Fruit fly (Drosophila melanogaster) whole organism, embryonic: ENCODE data around the gene CG12448.

Source experiments
- ATbp ChIP-seq: fragments of 200-800 bp; sonication (Bioruptor generic); optimal IDR thresholded peaks from 2 replicates; lab custom pipeline; 2017; ENCODE audit warnings: missing biosample characterization, mild to moderate bottlenecking, missing genetic modification characterization, missing genetic modification reagents
- Abd-B ChIP-seq: fragments of 200-800 bp; sonication (Bioruptor generic); optimal IDR thresholded peaks from 2 replicates; lab custom pipeline; 2018; ENCODE audit warnings: missing biosample characterization, mild to moderate bottlenecking, missing genetic modification characterization, moderate library complexity
- B-H2 ChIP-seq: fragments of 200-800 bp; sonication (Bioruptor generic); optimal IDR thresholded peaks from 2 replicates; lab custom pipeline; 2018; ENCODE audit warnings: missing biosample characterization, mild to moderate bottlenecking, missing genetic modification characterization
- Blimp-1 ChIP-seq: fragments of 200-800 bp; sonication (Bioruptor generic); optimal IDR thresholded peaks from 3 replicates; lab custom pipeline; 2018; ENCODE audit warnings: missing biosample characterization, missing genetic modification characterization, mild to moderate bottlenecking, moderate library complexity, missing genetic modification reagents
- Bteb2 ChIP-seq: fragments of 200-800 bp; sonication (Bioruptor generic); optimal IDR thresholded peaks from 2 replicates; lab custom pipeline; 2016; ENCODE audit warnings: missing biosample characterization, missing genetic modification characterization
- C15 ChIP-seq: fragments of 200-800 bp; sonication (Bioruptor generic); IDR thresholded peaks from 3 replicates; pipeline ENCODE4 v1.3.6; 2022; ENCODE audit warnings: missing biosample characterization, missing genetic modification characterization
- CG10209 ChIP-seq: fragments of 200-800 bp; sonication (Bioruptor generic); optimal IDR thresholded peaks from 3 replicates; lab custom pipeline; 2017; ENCODE audit warnings: missing biosample characterization, mild to moderate bottlenecking, missing genetic modification characterization, missing genetic modification reagents
- CG10366 ChIP-seq: fragments of 200-800 bp; sonication (Bioruptor generic); IDR thresholded peaks from 2 replicates; pipeline ENCODE4 v1.3.6; 2022; ENCODE audit warnings: missing biosample characterization, missing genetic modification characterization
- CG11456 ChIP-seq: fragments of 200-800 bp; sonication (Bioruptor generic); IDR thresholded peaks from 3 replicates; pipeline ENCODE4 v1.3.6; 2022; ENCODE audit warnings: missing biosample characterization, missing genetic modification characterization
- CG1233 ChIP-seq: fragments of 200-800 bp; sonication (Bioruptor generic); optimal IDR thresholded peaks from 4 replicates; lab custom pipeline; 2018; ENCODE audit warnings: missing biosample characterization, mild to moderate bottlenecking, missing genetic modification characterization
- CG13287 ChIP-seq: fragments of 200-800 bp; sonication (Bioruptor generic); IDR thresholded peaks from 2 replicates; pipeline ENCODE4 v1.3.6; 2022; ENCODE audit warnings: missing biosample characterization, missing genetic modification characterization; ENCODE audit not compliant: partially characterized antibody
- CG17361 ChIP-seq: fragments of 200-800 bp; sonication (Bioruptor generic); IDR thresholded peaks from 3 replicates; pipeline ENCODE4 v1.3.6; 2022; ENCODE audit warnings: missing biosample characterization, missing genetic modification characterization
- CG17385 ChIP-seq: fragments of 200-800 bp; sonication (Bioruptor generic); optimal IDR thresholded peaks from 3 replicates; lab custom pipeline; 2018; ENCODE audit warnings: missing biosample characterization, mild to moderate bottlenecking, missing genetic modification characterization
- CG18476 ChIP-seq: fragments of 200-800 bp; sonication (Bioruptor generic); optimal IDR thresholded peaks from 2 replicates; lab custom pipeline; 2016; ENCODE audit warnings: missing biosample characterization, mild to moderate bottlenecking, missing genetic modification characterization
- CG18619 ChIP-seq: fragments of 200-800 bp; sonication (Bioruptor generic); optimal IDR thresholded peaks from 3 replicates; lab custom pipeline; 2017; ENCODE audit warnings: missing biosample characterization, mild to moderate bottlenecking, missing genetic modification characterization
- CG2199 ChIP-seq: fragments of 200-800 bp; sonication (Bioruptor generic); IDR thresholded peaks from 3 replicates; pipeline ENCODE4 v1.3.6; 2022; ENCODE audit warnings: missing biosample characterization, missing genetic modification characterization
- CG3065 ChIP-seq: fragments of 200-800 bp; sonication (Bioruptor generic); optimal IDR thresholded peaks from 2 replicates; lab custom pipeline; 2016; ENCODE audit warnings: missing biosample characterization, missing genetic modification characterization
- CG31441 ChIP-seq: fragments of 200-800 bp; sonication (Bioruptor generic); IDR thresholded peaks from 2 replicates; pipeline ENCODE4 v1.3.6; 2022; ENCODE audit warnings: missing biosample characterization, missing genetic modification characterization
- CG3163 ChIP-seq: fragments of 200-800 bp; sonication (Bioruptor generic); optimal IDR thresholded peaks from 3 replicates; lab custom pipeline; 2016; ENCODE audit warnings: missing biosample characterization, missing genetic modification characterization
- CG33213 ChIP-seq: fragments of 200-800 bp; sonication (Bioruptor generic); optimal IDR thresholded peaks from 3 replicates; lab custom pipeline; 2016; ENCODE audit warnings: missing biosample characterization, missing genetic modification characterization
- CG3407 ChIP-seq: fragments of 200-800 bp; sonication (Bioruptor generic); optimal IDR thresholded peaks from 2 replicates; lab custom pipeline; 2018; ENCODE audit warnings: missing biosample characterization, mild to moderate bottlenecking, missing genetic modification characterization
- CG6683 ChIP-seq: fragments of 200-800 bp; sonication (Bioruptor generic); optimal IDR thresholded peaks from 2 replicates; lab custom pipeline; 2017; ENCODE audit warnings: missing biosample characterization, mild to moderate bottlenecking, missing genetic modification characterization, missing genetic modification reagents
- CG7372 ChIP-seq: fragments of 200-800 bp; sonication (Bioruptor generic); IDR thresholded peaks from 2 replicates; pipeline ENCODE4 v1.3.6; 2022; ENCODE audit warnings: missing biosample characterization, missing genetic modification characterization
- CG8944 ChIP-seq: fragments of 200-800 bp; sonication (Bioruptor generic); optimal IDR thresholded peaks from 3 replicates; lab custom pipeline; 2016; ENCODE audit warnings: missing biosample characterization, missing genetic modification characterization
- CG9932 ChIP-seq: fragments of 200-800 bp; sonication (Bioruptor generic); IDR thresholded peaks from 2 replicates; pipeline ENCODE4 v1.3.6; 2022; ENCODE audit warnings: missing biosample characterization, missing genetic modification characterization
- Dp ChIP-seq: fragments of 200-800 bp; sonication (Bioruptor generic); optimal IDR thresholded peaks from 2 replicates; lab custom pipeline; 2018; ENCODE audit warnings: missing biosample characterization, mild to moderate bottlenecking, missing genetic modification characterization, moderate library complexity
- E2f1 ChIP-seq: fragments of 200-800 bp; sonication (Bioruptor generic); IDR thresholded peaks from 2 replicates; pipeline ENCODE4 v1.3.6; 2022; ENCODE audit warnings: missing biosample characterization, missing genetic modification characterization
- Fer3 ChIP-seq: fragments of 200-800 bp; sonication (Bioruptor generic); optimal IDR thresholded peaks from 2 replicates; lab custom pipeline; 2018; ENCODE audit warnings: missing biosample characterization, mild to moderate bottlenecking, missing genetic modification characterization, moderate library complexity
- GATAe ChIP-seq: fragments of 200-800 bp; sonication (Bioruptor generic); conservative IDR thresholded peaks from 2 replicates; pipeline ENCODE4 v1.3.6; 2022; ENCODE audit warnings: missing biosample characterization, missing genetic modification characterization
- Kr ChIP-seq: fragments of 200-800 bp; sonication (Bioruptor generic); optimal IDR thresholded peaks from 2 replicates; lab custom pipeline; 2017; ENCODE audit warnings: missing biosample characterization, mild to moderate bottlenecking, missing genetic modification characterization
- Lhr ChIP-seq: fragments of 200-800 bp; sonication (Bioruptor generic); optimal IDR thresholded peaks from 3 replicates; lab custom pipeline; 2017; ENCODE audit warnings: mild to moderate bottlenecking, missing biosample characterization, missing genetic modification reagents, missing genetic modification characterization
- NC2α ChIP-seq: fragments of 200-800 bp; sonication (Bioruptor generic); optimal IDR thresholded peaks from 2 replicates; lab custom pipeline; 2016; ENCODE audit warnings: missing biosample characterization, missing genetic modification characterization
- Optix ChIP-seq: fragments of 200-800 bp; sonication (Bioruptor generic); IDR thresholded peaks from 3 replicates; pipeline ENCODE4 v1.3.6; 2022; ENCODE audit warnings: missing biosample characterization, missing genetic modification characterization
- Ptx1 ChIP-seq: fragments of 200-800 bp; sonication (Bioruptor generic); IDR thresholded peaks from 2 replicates; pipeline ENCODE4 v1.3.6; 2022; ENCODE audit warnings: missing biosample characterization, missing genetic modification characterization
- Sin3A ChIP-seq: fragments of >200 bp; optimal IDR thresholded peaks from 2 replicates; lab custom pipeline; 2018
- Stat92E ChIP-seq, 3 experiments: fragments of >200 bp in 2 of 3; fragments of 200-800 bp in 1 of 3; sonication (Bioruptor generic) in 1 of 3; optimal IDR thresholded peaks; 2 replicates each; lab custom pipeline; 2017 to 2019; ENCODE audit warnings: missing biosample characterization in 3 of 3, missing genetic modification characterization in 3 of 3, mild to moderate bottlenecking in 1 of 3, moderate library complexity in 1 of 3
- Tbp ChIP-seq: fragments of >200 bp; optimal IDR thresholded peaks from 2 replicates; lab custom pipeline; 2018; ENCODE audit warnings: missing biosample characterization, missing genetic modification characterization
- ase ChIP-seq: fragments of 200-800 bp; sonication (Bioruptor generic); IDR thresholded peaks from 3 replicates; pipeline ENCODE4 v1.3.6; 2022; ENCODE audit warnings: missing biosample characterization, missing genetic modification characterization
- ato ChIP-seq: fragments of 200-800 bp; sonication (Bioruptor generic); IDR thresholded peaks from 2 replicates; pipeline ENCODE4 v1.3.6; 2022; ENCODE audit warnings: missing biosample characterization, missing genetic modification characterization; ENCODE audit not compliant: partially characterized antibody
- cas ChIP-seq: fragments of 200-800 bp; sonication (Bioruptor generic); IDR thresholded peaks from 2 replicates; pipeline ENCODE4 v1.3.6; 2022; ENCODE audit warnings: missing biosample characterization, missing genetic modification characterization
- dmrt11E ChIP-seq: fragments of 200-800 bp; sonication (Bioruptor generic); optimal IDR thresholded peaks from 3 replicates; lab custom pipeline; 2018; ENCODE audit warnings: missing biosample characterization, mild to moderate bottlenecking, missing genetic modification characterization, moderate library complexity
- grau ChIP-seq: fragments of 200-800 bp; optimal IDR thresholded peaks from 3 replicates; lab custom pipeline; 2019; ENCODE audit warnings: missing biosample characterization, mild to moderate bottlenecking, missing genetic modification characterization, moderate library complexity
- lbe ChIP-seq: fragments of 200-800 bp; sonication (Bioruptor generic); optimal IDR thresholded peaks from 2 replicates; lab custom pipeline; 2016; ENCODE audit warnings: missing biosample characterization, mild to moderate bottlenecking, missing genetic modification characterization
- lilli ChIP-seq: fragments of 200-800 bp; sonication (Bioruptor generic); optimal IDR thresholded peaks from 3 replicates; lab custom pipeline; 2016; ENCODE audit warnings: missing biosample characterization, missing genetic modification characterization
- mld ChIP-seq: fragments of 200-800 bp; sonication (Bioruptor generic); IDR thresholded peaks from 3 replicates; pipeline ENCODE4 v1.3.6; 2022; ENCODE audit warnings: missing biosample characterization, missing genetic modification characterization; ENCODE audit not compliant: partially characterized antibody
- nau ChIP-seq: fragments of 200-800 bp; sonication (Bioruptor generic); optimal IDR thresholded peaks from 3 replicates; lab custom pipeline; 2017; ENCODE audit warnings: missing biosample characterization, mild to moderate bottlenecking, missing genetic modification characterization, missing genetic modification reagents
- org-1 ChIP-seq: fragments of 200-800 bp; sonication (Bioruptor generic); optimal IDR thresholded peaks from 2 replicates; lab custom pipeline; 2017; ENCODE audit warnings: missing biosample characterization, missing genetic modification characterization
- otp ChIP-seq: fragments of 200-800 bp; sonication (Bioruptor generic); IDR thresholded peaks from 3 replicates; pipeline ENCODE4, ENCODE4 v1.3.6; 2022; ENCODE audit warnings: missing biosample characterization, missing genetic modification characterization
- sob ChIP-seq: fragments of 200-800 bp; sonication (Bioruptor generic); IDR thresholded peaks from 2 replicates; pipeline ENCODE4 v1.3.6; 2022; ENCODE audit warnings: missing biosample characterization, missing genetic modification characterization
- ttk ChIP-seq: fragments of 200-800 bp; sonication (Bioruptor generic); IDR thresholded peaks from 2 replicates; pipeline ENCODE4 v2.1.2; 2022; ENCODE audit warnings: missing biosample characterization, missing genetic modification characterization

Gene CG12448

DNA sequence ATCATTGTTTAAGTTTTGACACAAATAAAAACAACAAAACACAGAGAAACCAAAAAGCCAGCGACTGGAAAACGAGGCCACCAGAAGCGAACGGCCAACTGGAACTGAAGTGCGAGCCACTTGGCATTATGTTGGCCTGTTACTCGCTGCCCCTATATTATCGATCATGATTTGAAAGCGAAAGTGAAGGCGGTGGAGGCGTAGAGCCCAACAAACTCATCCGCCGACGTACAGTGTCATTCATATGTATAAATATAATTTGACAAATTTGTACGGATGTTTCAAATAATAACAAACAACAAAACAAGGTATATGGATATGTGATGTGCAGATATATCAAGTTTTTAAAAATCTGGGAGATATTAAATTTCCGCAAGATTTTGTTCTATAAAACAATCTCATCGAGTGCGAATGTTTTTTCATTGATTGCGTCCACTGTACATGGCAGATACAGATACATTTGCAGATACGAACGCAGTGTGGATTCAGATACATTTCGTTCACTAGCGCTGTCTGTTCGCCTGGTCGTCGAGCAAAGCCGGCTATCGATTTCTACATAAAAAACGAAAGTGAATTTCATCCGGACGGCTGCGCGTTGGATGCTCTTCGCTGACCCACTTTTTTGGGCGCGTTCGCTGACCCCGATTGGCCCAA, 30.2 kb upstream of the CG12448 start (continued):
- TF ChIP-seq ase (GFP tag; lab: Robert Waterston, UW), result peak; percentile 95
- peak; percentile 94 for TF ChIP-seq CG8944 (GFP tag; lab: Kevin White, UChicago)
- TF ChIP-seq Stat92E (GFP tag; optimal IDR thresholded peaks at IDR 0.05; lab: Kevin White, UChicago), result peak in 1 of 3 experiments; percentile 82
- TF ChIP-seq otp, result peak; percentile 95
- TF ChIP-seq CG11456 (GFP tag; lab: Robert Waterston, UW), result peak; percentile 91
- peak; percentile 92 for TF ChIP-seq C15 (GFP tag; lab: Robert Waterston, UW)
- peak; percentile 49 for TF ChIP-seq Kr (GFP tag; lab: Kevin White, UChicago)
- TF ChIP-seq Blimp-1 (GFP tag; lab: Kevin White, UChicago), result peak; percentile 100
- peak; percentile 93 for TF ChIP-seq Abd-B (GFP tag; lab: Kevin White, UChicago)
- peak; percentile 97 for TF ChIP-seq CG10366 (GFP tag; lab: Robert Waterston, UW)
- TF ChIP-seq CG17361 (GFP tag; lab: Robert Waterston, UW), result peak; percentile 95
- TF ChIP-seq Ptx1 (GFP tag; lab: Robert Waterston, UW), result peak; percentile 97
- TF ChIP-seq NC2α (GFP tag; lab: Kevin White, UChicago), result peak; percentile 97
- TF ChIP-seq ato, result peak; percentile 17; the same call in 1 of the 2 replicates
- peak; percentile 90 for TF ChIP-seq Lhr
- TF ChIP-seq CG2199, result peak; percentile 82
- TF ChIP-seq lilli (GFP tag; lab: Kevin White, UChicago), result peak; percentile 96
- TF ChIP-seq ATbp (GFP tag; lab: Kevin White, UChicago), result peak; percentile 96
- TF ChIP-seq CG33213 (GFP tag; lab: Kevin White, UChicago), result peak; percentile 94
- TF ChIP-seq B-H2 (GFP tag; lab: Kevin White, UChicago), result peak; percentile 75
- no peak for TF ChIP-seq mld (GFP tag; lab: Robert Waterston, UW)
- TF ChIP-seq Dp (GFP tag; lab: Kevin White, UChicago), result peak; percentile 4
- peak; percentile 96 for TF ChIP-seq grau (tag; lab: Kevin White, UChicago)
- TF ChIP-seq CG10209 (GFP tag; lab: Kevin White, UChicago), result peak; percentile 95
- peak; percentile 96 for TF ChIP-seq dmrt11E
- peak; percentile 91 for TF ChIP-seq nau
- peak; percentile 92 for TF ChIP-seq CG18476 (GFP tag; lab: Kevin White, UChicago)
- TF ChIP-seq CG9932, result peak; percentile 85
- TF ChIP-seq CG31441 (GFP tag; lab: Robert Waterston, UW), result peak; percentile 94
- TF ChIP-seq lbe, result peak; percentile 92
- TF ChIP-seq Sin3A (lab: Kevin White, UChicago), result no peak
- peak; percentile 94 for TF ChIP-seq CG17385 (GFP tag; lab: Kevin White, UChicago)
- peak; percentile 80 for TF ChIP-seq cas (GFP tag; lab: Robert Waterston, UW)
- TF ChIP-seq org-1 (GFP tag; lab: Kevin White, UChicago), result peak; percentile 94
- TF ChIP-seq CG13287, result no peak; the same call in 1 of the 2 replicates
- TF ChIP-seq Tbp (GFP tag; lab: Kevin White, UChicago), result no peak
- peak; percentile 96 for TF ChIP-seq Bteb2 (GFP tag; lab: Kevin White, UChicago)
- peak; percentile 82 for TF ChIP-seq CG6683 (GFP tag; lab: Kevin White, UChicago)
- peak; percentile 91 for TF ChIP-seq GATAe (GFP tag; lab: Robert Waterston, UW)
- TF ChIP-seq CG3163, result peak; percentile 79
- TF ChIP-seq CG18619 (GFP tag; lab: Kevin White, UChicago), result peak; percentile 97
- peak; percentile 94 for TF ChIP-seq CG3407
- TF ChIP-seq Fer3 (tag; lab: Kevin White, UChicago), result peak; percentile 94
- peak; percentile 90 for TF ChIP-seq Optix
- peak; percentile 95 for TF ChIP-seq E2f1
- peak; percentile 94 for TF ChIP-seq CG1233 (GFP tag; lab: Kevin White, UChicago)
- TF ChIP-seq CG3065 (GFP tag; lab: Kevin White, UChicago), result peak; percentile 93
- TF ChIP-seq CG7372, result peak; percentile 95
- peak; percentile 97 for TF ChIP-seq sob
- TF ChIP-seq ttk (GFP tag; lab: Robert Waterston, UW), result peak; percentile 92
